Worm (Caenorhabditis elegans) whole organism, young adult: ENCODE measurements around the gene taf-3.
A peak's percentile ranks its signal among the peaks of the same experiment; 100 is the strongest.

Experiments used
- B0261.1 ChIP-seq: sonication (generic microtip); optimal IDR thresholded peaks from 2 replicates; lab custom pipeline; 2016; ENCODE audit warnings: mild to moderate bottlenecking, missing genetic modification characterization, moderate library complexity, missing compliant biosample characterization
- C17E4.6 ChIP-seq: fragments of 200-800 bp; sonication (Bioruptor generic); IDR thresholded peaks from 2 replicates; pipeline ENCODE4 v1.3.6; 2022; ENCODE audit warnings: missing genetic modification reagents, missing genetic modification characterization, missing compliant biosample characterization
- F10E7.11 ChIP-seq: sonication (generic microtip); optimal IDR thresholded peaks from 2 replicates; lab custom pipeline; 2017; ENCODE audit warnings: mild to moderate bottlenecking, missing genetic modification characterization, moderate library complexity, missing compliant biosample characterization
- F23B12.7 ChIP-seq: sonication (generic microtip); optimal IDR thresholded peaks from 2 replicates; lab custom pipeline; 2017; ENCODE audit warnings: missing genetic modification characterization, mild to moderate bottlenecking, missing compliant biosample characterization, antibody characterized with exemption, moderate library complexity; ENCODE audit not compliant: insufficient read depth
- F57A8.1 ChIP-seq: fragments of 200-800 bp; sonication (Bioruptor generic); optimal IDR thresholded peaks from 2 replicates; lab custom pipeline; 2018; ENCODE audit warnings: mild to moderate bottlenecking, missing genetic modification characterization, moderate library complexity, missing compliant biosample characterization
- Y53G8AR.9 ChIP-seq: fragments of 200-800 bp; sonication (Bioruptor generic); conservative IDR thresholded peaks from 2 replicates; pipeline ENCODE4 v1.3.6; 2022; ENCODE audit warnings: missing genetic modification reagents, missing genetic modification characterization, missing compliant biosample characterization
- Y67H2A.10 ChIP-seq: fragments of 200-800 bp; sonication (Bioruptor generic); conservative IDR thresholded peaks from 2 replicates; pipeline ENCODE4 v1.3.6; 2022; ENCODE audit warnings: missing genetic modification reagents, missing genetic modification characterization, missing compliant biosample characterization
- akir-1 ChIP-seq: fragments of 200-800 bp; sonication (Bioruptor generic); optimal IDR thresholded peaks from 2 replicates; lab custom pipeline; 2018; ENCODE audit warnings: mild to moderate bottlenecking, missing genetic modification characterization, moderate library complexity, missing compliant biosample characterization
- attf-3 ChIP-seq: fragments of 200-800 bp; sonication (Bioruptor generic); conservative IDR thresholded peaks from 2 replicates; pipeline ENCODE4 v1.3.6; 2022; ENCODE audit warnings: missing genetic modification reagents, missing genetic modification characterization, missing compliant biosample characterization
- bed-1 ChIP-seq: fragments of 200-800 bp; sonication (Bioruptor generic); IDR thresholded peaks from 2 replicates; pipeline ENCODE4 v1.3.6; 2022; ENCODE audit warnings: missing genetic modification reagents, missing genetic modification characterization, missing compliant biosample characterization
- ccch-3 ChIP-seq: fragments of 200-800 bp; sonication (Bioruptor generic); optimal IDR thresholded peaks from 2 replicates; lab custom pipeline; 2018; ENCODE audit warnings: mild to moderate bottlenecking, missing genetic modification characterization, missing compliant biosample characterization
- ceh-100 ChIP-seq: fragments of 200-800 bp; sonication (Bioruptor generic); IDR thresholded peaks from 2 replicates; pipeline ENCODE4 v1.3.6; 2022; ENCODE audit warnings: missing genetic modification reagents, missing genetic modification characterization, missing compliant biosample characterization
- ceh-27 ChIP-seq: fragments of 200-800 bp; sonication (Bioruptor generic); optimal IDR thresholded peaks from 2 replicates; lab custom pipeline; 2018; ENCODE audit warnings: mild to moderate bottlenecking, missing genetic modification characterization, moderate library complexity, missing compliant biosample characterization
- ceh-40 ChIP-seq: fragments of 200-800 bp; sonication (Bioruptor generic); IDR thresholded peaks from 2 replicates; pipeline ENCODE4 v1.3.6; 2022; ENCODE audit warnings: missing genetic modification characterization, missing compliant biosample characterization
- efl-1 ChIP-seq: fragments of 150-350 bp; optimal IDR thresholded peaks from 2 replicates; lab custom pipeline; 2014; ENCODE audit warnings: missing biosample characterization, missing genetic modification reagents, missing genetic modification characterization
- fkh-3 ChIP-seq: sonication (generic microtip); optimal IDR thresholded peaks from 2 replicates; lab custom pipeline; 2016; ENCODE audit warnings: mild to moderate bottlenecking, missing genetic modification characterization, missing compliant biosample characterization
- gei-17 ChIP-seq: fragments of 200-800 bp; sonication (Bioruptor generic); optimal IDR thresholded peaks from 2 replicates; lab custom pipeline; 2018; ENCODE audit warnings: mild to moderate bottlenecking, missing genetic modification characterization, missing compliant biosample characterization
- hmg-1.2 ChIP-seq: fragments of 200-800 bp; sonication (Bioruptor generic); IDR thresholded peaks from 2 replicates; pipeline ENCODE4 v1.3.6; 2022; ENCODE audit warnings: missing genetic modification reagents, missing genetic modification characterization, missing compliant biosample characterization
- hsf-1 ChIP-seq: fragments of 200-800 bp; sonication (Bioruptor generic); IDR thresholded peaks from 2 replicates; pipeline ENCODE4 v1.3.6; 2022; ENCODE audit warnings: missing genetic modification reagents, missing genetic modification characterization, missing compliant biosample characterization
- let-607 ChIP-seq, 2 experiments: fragments of 200-800 bp in 1 of 2; sonication (Bioruptor generic) in 1 of 2; sonication (generic microtip) in 1 of 2; optimal IDR thresholded peaks; 2 replicates each; lab custom pipeline; 2016 to 2018; ENCODE audit warnings: mild to moderate bottlenecking in 2 of 2, missing compliant biosample characterization in 2 of 2, missing genetic modification characterization in 2 of 2, moderate library complexity in 2 of 2, missing genotype in 1 of 2
- lin-26 ChIP-seq: fragments of 200-800 bp; sonication (Bioruptor generic); IDR thresholded peaks from 2 replicates; pipeline ENCODE4 v1.3.6; 2022; ENCODE audit warnings: missing genetic modification reagents, missing genetic modification characterization, missing compliant biosample characterization
- lin-35 ChIP-seq, 3 experiments: fragments of 150-350 bp in 2 of 3; sonication (generic microtip) in 1 of 3; optimal IDR thresholded peaks; 2 replicates each; lab custom pipeline; 2014 to 2018; ENCODE audit warnings: missing biosample characterization in 3 of 3, missing genetic modification characterization in 3 of 3, missing genetic modification reagents in 3 of 3
- lin-40 ChIP-seq: sonication (generic microtip); optimal IDR thresholded peaks from 2 replicates; lab custom pipeline; 2016; ENCODE audit warnings: missing genetic modification characterization, mild to moderate bottlenecking, missing compliant biosample characterization, missing genotype, missing genetic modification reagents
- madf-10 ChIP-seq: sonication (generic microtip); optimal IDR thresholded peaks from 2 replicates; lab custom pipeline; 2016; ENCODE audit warnings: mild to moderate bottlenecking, missing genetic modification characterization, missing compliant biosample characterization
- snpc-4 ChIP-seq, 5 experiments: fragments of 150-350 bp in 1 of 5; sonication (generic microtip) in 4 of 5; optimal IDR thresholded peaks; 2 replicates each; lab custom pipeline; 2014 to 2018; ENCODE audit warnings: missing genetic modification characterization in 5 of 5, missing biosample characterization in 3 of 5, antibody characterized with exemption in 2 of 5, mild to moderate bottlenecking in 2 of 5, missing compliant biosample characterization in 2 of 5, missing genotype in 2 of 5, moderate library complexity in 2 of 5, missing genetic modification reagents in 1 of 5
- somi-1 ChIP-seq: fragments of 200-800 bp; sonication (Bioruptor generic); optimal IDR thresholded peaks from 2 replicates; lab custom pipeline; 2018; ENCODE audit warnings: mild to moderate bottlenecking, missing genetic modification characterization, missing compliant biosample characterization
- xnd-1 ChIP-seq: sonication (generic microtip); optimal IDR thresholded peaks from 2 replicates; lab custom pipeline; 2016; ENCODE audit warnings: missing genotype, missing genetic modification reagents, missing genetic modification characterization, missing compliant biosample characterization
- zfh-2 ChIP-seq: fragments of 200-800 bp; sonication (Bioruptor generic); conservative IDR thresholded peaks from 2 replicates; pipeline ENCODE4 v1.3.6; 2022; ENCODE audit warnings: missing genetic modification reagents, missing genetic modification characterization, missing compliant biosample characterization
- ztf-22 ChIP-seq: fragments of 200-800 bp; sonication (Bioruptor generic); optimal IDR thresholded peaks from 2 replicates; lab custom pipeline; 2018; ENCODE audit warnings: mild to moderate bottlenecking, missing genetic modification characterization, moderate library complexity, missing compliant biosample characterization
- ztf-28 ChIP-seq: fragments of 200-800 bp; sonication (Bioruptor generic); IDR thresholded peaks from 2 replicates; pipeline ENCODE4 v1.3.6; 2022; ENCODE audit warnings: missing genetic modification reagents, missing genetic modification characterization, missing compliant biosample characterization

Gene taf-3

DNA sequence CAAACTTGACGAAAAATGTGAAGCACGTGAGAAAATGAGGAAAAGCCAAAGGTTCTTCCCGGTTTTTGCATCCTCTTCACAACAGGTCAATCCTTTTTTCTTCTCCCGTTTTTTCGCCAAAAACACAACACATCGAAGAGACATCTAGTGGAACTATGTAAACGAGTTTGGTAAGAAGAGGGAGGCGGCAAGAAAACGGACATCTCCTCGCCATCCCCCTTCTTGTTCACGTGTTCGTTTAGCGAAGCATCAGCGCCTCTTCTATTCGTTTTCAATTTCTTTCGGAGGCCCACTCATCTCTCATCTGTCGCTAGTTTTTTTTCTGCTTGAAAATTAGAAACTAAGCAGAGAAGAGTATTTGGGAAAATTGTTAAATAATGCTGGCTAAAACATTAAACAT, 8.0 kb upstream of the taf-3 start:
- TF ChIP-seq lin-26 (GFP tag; lab: Robert Waterston, UW) = 0 out of 2 replicates have a peak, but pooled peaks have one; percentile 11
- no peak for TF ChIP-seq akir-1 (GFP tag; lab: Kevin White, UChicago)
- peak; percentile 47 for TF ChIP-seq ceh-27 (GFP tag; lab: Kevin White, UChicago)
- TF ChIP-seq, all 124 proteins: peak for 2

ce11 chrX:16327229-16327628, 5.0 kb upstream of the taf-3 start:
- TF ChIP-seq efl-1 (GFP tag; lab: Kevin White, UChicago) (no peak), lin-40 (tag; lab: Kevin White, UChicago) (peak; percentile 36), B0261.1 (tag; lab: Kevin White, UChicago) (no peak), gei-17 (GFP tag; lab: Kevin White, UChicago) (peak; percentile 25)

DNA sequence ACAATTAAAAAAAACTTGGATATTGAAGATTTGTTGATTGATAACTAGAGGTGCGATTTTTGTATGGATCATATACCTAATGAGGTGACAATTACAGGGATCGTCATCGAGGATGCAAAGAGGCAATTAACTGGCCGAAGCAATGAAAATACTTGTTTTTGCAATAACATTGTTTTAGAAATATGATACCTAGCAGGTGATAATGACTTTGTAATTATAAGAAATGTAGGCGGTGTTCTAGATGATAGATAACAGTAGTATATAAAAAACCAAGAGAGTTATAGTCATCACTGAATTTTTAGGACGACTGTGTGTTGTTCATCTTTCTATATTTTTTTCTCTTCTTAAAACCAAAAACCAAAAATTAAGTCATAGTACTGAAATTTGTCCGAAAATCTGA, 3.9 kb upstream of the taf-3 start, which contains the start of gene C11G6.2:
TSS of gene C11G6.2 (plus strand) at position 301 of the 400 bp plus-strand sequence.
- TF ChIP-seq lin-35 (GFP tag; optimal IDR thresholded peaks at IDR 0.05; lab: Kevin White, UChicago) = no peak
- no peak for TF ChIP-seq madf-10 (tag; lab: Kevin White, UChicago)
- TF ChIP-seq xnd-1 (tag; lab: Kevin White, UChicago) = no peak
- TF ChIP-seq lin-40 (tag; lab: Kevin White, UChicago) = no peak
- TF ChIP-seq Y67H2A.10 (GFP tag; lab: Robert Waterston, UW) = no peak
- TF ChIP-seq fkh-3 (tag; lab: Kevin White, UChicago) = no peak
- no peak for TF ChIP-seq C17E4.6 (GFP tag; lab: Robert Waterston, UW)
- TF ChIP-seq ztf-28 = no peak
- no peak for TF ChIP-seq ztf-22 (GFP tag; lab: Kevin White, UChicago)
- no peak for TF ChIP-seq let-607 (tag; optimal IDR thresholded peaks at IDR 0.05; lab: Kevin White, UChicago)
- TF ChIP-seq ceh-100 (GFP tag; lab: Robert Waterston, UW) = no peak
- no peak for TF ChIP-seq somi-1
- no peak for TF ChIP-seq ceh-40 (GFP tag; lab: Robert Waterston, UW)
- TF ChIP-seq ceh-27 (GFP tag; lab: Kevin White, UChicago) = no peak
- TF ChIP-seq F23B12.7 = no peak
- TF ChIP-seq, all 124 proteins: peak for 0

- TF ChIP-seq hmg-1.2 (GFP tag; lab: Robert Waterston, UW) = peak; percentile 96
- TF ChIP-seq attf-3 = no peak
These were observed 810 bp upstream of the taf-3 start for ce11 chrX:16331425-16331824.

- peak; percentile 63; the same call in 1 of the 2 replicates for TF ChIP-seq zfh-2 (GFP tag; lab: Robert Waterston, UW)
- TF ChIP-seq F10E7.11 (tag; lab: Kevin White, UChicago) = no peak
- TF ChIP-seq ccch-3 (GFP tag; lab: Kevin White, UChicago) = no peak
- TF ChIP-seq fkh-3 (tag; lab: Kevin White, UChicago) = no peak
- TF ChIP-seq, all 124 proteins: peak for 1
These were observed 3.2 kb downstream of the taf-3 start for ce11 chrX:16335396-16335795.

- TF ChIP-seq ceh-27 (GFP tag; lab: Kevin White, UChicago) (no peak), bed-1 (GFP tag; lab: Robert Waterston, UW) (no peak), Y53G8AR.9 (GFP tag; lab: Robert Waterston, UW) (no peak), F57A8.1 (GFP tag; lab: Kevin White, UChicago) (no peak), snpc-4 (GFP tag; optimal IDR thresholded peaks at IDR 0.05; lab: Kevin White, UChicago) (no peak), snpc-4 (tag; optimal IDR thresholded peaks at IDR 0.05; lab: Kevin White, UChicago) (peak in 3 of 4 experiments; percentile 63 to 85 (median 77)), F23B12.7 (no peak), hsf-1 (no peak)
- TF ChIP-seq, all 124 proteins: peak for 1
These were observed 4.7 kb downstream of the taf-3 start for ce11 chrX:16336940-16337339.
